Worm (Caenorhabditis elegans) whole organism, L4 larva: ENCODE data around the gene txt-4.

Source experiments
- ama-1 ChIP-seq: fragments of 150-350 bp; optimal IDR thresholded peaks from 2 replicates; lab custom pipeline; 2014; ENCODE audit warnings: inconsistent platforms, mixed read lengths
- lin-13 ChIP-seq: fragments of 150-350 bp; optimal IDR thresholded peaks from 2 replicates; lab custom pipeline; 2014; ENCODE audit warnings: missing biosample characterization, missing genetic modification reagents, missing genetic modification characterization
- madf-9 ChIP-seq: fragments of 200-800 bp; sonication (Bioruptor generic); conservative IDR thresholded peaks from 2 replicates; pipeline ENCODE4 v1.3.6; 2022; ENCODE audit warnings: missing genetic modification reagents, missing genetic modification characterization, missing compliant biosample characterization
- mdl-1 ChIP-seq, 2 experiments: fragments of 150-350 bp in 1 of 2; sonication (generic microtip) in 1 of 2; optimal IDR thresholded peaks; 2 replicates each; lab custom pipeline; 2014 to 2017; ENCODE audit warnings: missing biosample characterization in 2 of 2, missing genetic modification characterization in 2 of 2
- nhr-237 ChIP-seq: sonication (generic microtip); optimal IDR thresholded peaks from 2 replicates; lab custom pipeline; 2017; ENCODE audit warnings: missing biosample characterization, missing genetic modification characterization
- pqm-1 ChIP-seq: sonication (generic microtip); optimal IDR thresholded peaks from 2 replicates; lab custom pipeline; 2017; ENCODE audit warnings: missing biosample characterization, missing genetic modification characterization
- rbr-2 ChIP-seq: sonication (generic microtip); optimal IDR thresholded peaks from 2 replicates; lab custom pipeline; 2016; ENCODE audit warnings: missing genotype, missing genetic modification characterization, missing compliant biosample characterization
- snpc-4 ChIP-seq: fragments of 150-350 bp; optimal IDR thresholded peaks from 2 replicates; lab custom pipeline; 2014; ENCODE audit warnings: missing biosample characterization, missing genetic modification characterization

- TF ChIP-seq snpc-4 (tag; lab: Kevin White, UChicago) (no peak), nhr-237 (tag; lab: Kevin White, UChicago) (no peak), rbr-2 (no peak), mdl-1 (tag; optimal IDR thresholded peaks at IDR 0.05; lab: Kevin White, UChicago) (no peak), pqm-1 (tag; lab: Kevin White, UChicago) (no peak), ama-1 (lab: Kevin White, UChicago) (no peak), lin-13 (GFP tag; lab: Kevin White, UChicago) (no peak), madf-9 (no peak)
These were observed 41.3 kb upstream of the txt-4 start for ce11 chrIV:1469093-1469492.
